Fruit fly (Drosophila melanogaster) whole organism, prepupa: ENCODE data around the gene Tudor-SN.

ENCODE experiments used
- Blimp-1 ChIP-seq: fragments of 200-800 bp; sonication (Bioruptor generic); optimal IDR thresholded peaks from 3 replicates; lab custom pipeline; 2017; ENCODE audit warnings: missing biosample characterization, missing genetic modification characterization, mild to moderate bottlenecking, moderate library complexity, missing genetic modification reagents
- CG10631 ChIP-seq: fragments of 200-800 bp; sonication (Bioruptor generic); optimal IDR thresholded peaks from 2 replicates; lab custom pipeline; 2016; ENCODE audit warnings: missing biosample characterization, missing genetic modification characterization
- CG10669 ChIP-seq: fragments of 200-800 bp; sonication (Bioruptor generic); optimal IDR thresholded peaks from 3 replicates; lab custom pipeline; 2018; ENCODE audit warnings: missing biosample characterization, mild to moderate bottlenecking, missing genetic modification characterization, moderate library complexity
- CG11294 ChIP-seq: fragments of 200-800 bp; sonication (Bioruptor generic); IDR thresholded peaks from 2 replicates; pipeline ENCODE4 v1.3.6; 2022; ENCODE audit warnings: missing biosample characterization, missing genetic modification characterization
- CG11762 ChIP-seq: fragments of 200-800 bp; sonication (Bioruptor generic); optimal IDR thresholded peaks from 3 replicates; lab custom pipeline; 2016; ENCODE audit warnings: missing biosample characterization, missing genetic modification characterization; ENCODE audit not compliant: insufficient read depth
- CG11902 ChIP-seq: fragments of 200-800 bp; sonication (Bioruptor generic); optimal IDR thresholded peaks from 3 replicates; lab custom pipeline; 2016; ENCODE audit warnings: missing biosample characterization, missing genetic modification characterization
- CG1621 ChIP-seq: fragments of 200-800 bp; sonication (Bioruptor generic); optimal IDR thresholded peaks from 3 replicates; lab custom pipeline; 2018; ENCODE audit warnings: missing biosample characterization, mild to moderate bottlenecking, missing genetic modification characterization
- CG31627 ChIP-seq: fragments of 200-800 bp; sonication (Bioruptor generic); optimal IDR thresholded peaks from 3 replicates; lab custom pipeline; 2016; ENCODE audit warnings: missing biosample characterization, missing genetic modification characterization
- CG32006 ChIP-seq: fragments of 200-800 bp; sonication (Bioruptor generic); optimal IDR thresholded peaks from 3 replicates; lab custom pipeline; 2017; ENCODE audit warnings: missing biosample characterization, mild to moderate bottlenecking, missing genetic modification characterization
- CG34406 ChIP-seq: fragments of 200-800 bp; sonication (Bioruptor generic); optimal IDR thresholded peaks from 3 replicates; lab custom pipeline; 2016; ENCODE audit warnings: missing biosample characterization, missing genetic modification characterization
- CG3919 ChIP-seq: fragments of 200-800 bp; sonication (Bioruptor generic); optimal IDR thresholded peaks from 3 replicates; lab custom pipeline; 2016; ENCODE audit warnings: missing biosample characterization, missing genetic modification characterization
- CG4318 ChIP-seq: fragments of 200-800 bp; sonication (Bioruptor generic); optimal IDR thresholded peaks from 3 replicates; lab custom pipeline; 2017; ENCODE audit warnings: missing biosample characterization, mild to moderate bottlenecking, missing genetic modification characterization
- CG6163 ChIP-seq: fragments of 200-800 bp; sonication (Bioruptor generic); IDR thresholded peaks from 3 replicates; pipeline ENCODE4 v1.3.6; 2022; ENCODE audit warnings: missing biosample characterization, missing genetic modification characterization
- CG6276 ChIP-seq: fragments of 200-800 bp; sonication (Bioruptor generic); optimal IDR thresholded peaks from 2 replicates; lab custom pipeline; 2017; ENCODE audit warnings: missing biosample characterization, mild to moderate bottlenecking, missing genetic modification characterization
- CG6792 ChIP-seq: fragments of 200-800 bp; sonication (Bioruptor generic); optimal IDR thresholded peaks from 3 replicates; lab custom pipeline; 2016; ENCODE audit warnings: missing biosample characterization, missing genetic modification characterization
- CG6854 ChIP-seq: fragments of 200-800 bp; sonication (Bioruptor generic); optimal IDR thresholded peaks from 2 replicates; lab custom pipeline; 2017; ENCODE audit warnings: missing biosample characterization, mild to moderate bottlenecking, missing genetic modification characterization
- CG7368 ChIP-seq: fragments of 200-800 bp; sonication (Bioruptor generic); optimal IDR thresholded peaks from 3 replicates; lab custom pipeline; 2016; ENCODE audit warnings: missing biosample characterization, missing genetic modification characterization
- CG8119 ChIP-seq: fragments of 200-800 bp; sonication (Bioruptor generic); IDR thresholded peaks from 3 replicates; pipeline ENCODE4 v1.3.6; 2022; ENCODE audit warnings: missing biosample characterization, missing genetic modification characterization
- CG8319 ChIP-seq: fragments of 200-800 bp; sonication (Bioruptor generic); optimal IDR thresholded peaks from 3 replicates; lab custom pipeline; 2016; ENCODE audit warnings: missing biosample characterization, missing genetic modification characterization
- CG9139 ChIP-seq: fragments of 200-800 bp; sonication (Bioruptor generic); optimal IDR thresholded peaks from 3 replicates; lab custom pipeline; 2017; ENCODE audit warnings: missing biosample characterization, mild to moderate bottlenecking, missing genetic modification characterization
- Eip75B ChIP-seq: fragments of 200-800 bp; sonication (Bioruptor generic); optimal IDR thresholded peaks from 3 replicates; lab custom pipeline; 2016; ENCODE audit warnings: missing biosample characterization, missing genetic modification characterization
- Ets21C ChIP-seq: fragments of 200-800 bp; sonication (Bioruptor generic); optimal IDR thresholded peaks from 3 replicates; lab custom pipeline; 2016; ENCODE audit warnings: missing biosample characterization, missing genetic modification characterization
- Gug ChIP-seq: fragments of 200-800 bp; sonication (Bioruptor generic); IDR thresholded peaks from 2 replicates; pipeline ENCODE4 v1.3.6; 2022; ENCODE audit warnings: missing biosample characterization, missing genetic modification characterization
- Hr38 ChIP-seq: sonication (Bioruptor generic); optimal IDR thresholded peaks from 2 replicates; lab custom pipeline; 2016; ENCODE audit warnings: missing biosample characterization, missing genetic modification characterization
- Hr39 ChIP-seq: fragments of 200-800 bp; sonication (Bioruptor generic); optimal IDR thresholded peaks from 2 replicates; lab custom pipeline; 2016; ENCODE audit warnings: missing biosample characterization, missing genetic modification characterization
- Hr4 ChIP-seq: fragments of 200-800 bp; sonication (Bioruptor generic); optimal IDR thresholded peaks from 3 replicates; lab custom pipeline; 2016; ENCODE audit warnings: missing biosample characterization, missing genetic modification characterization
- Lpt ChIP-seq: fragments of 200-800 bp; sonication (Bioruptor generic); optimal IDR thresholded peaks from 3 replicates; lab custom pipeline; 2016; ENCODE audit warnings: missing biosample characterization, missing genetic modification characterization
- Met ChIP-seq: fragments of 200-800 bp; sonication (Bioruptor generic); optimal IDR thresholded peaks from 3 replicates; lab custom pipeline; 2016; ENCODE audit warnings: missing biosample characterization, missing genetic modification characterization
- OdsH ChIP-seq: fragments of 200-800 bp; sonication (Bioruptor generic); optimal IDR thresholded peaks from 3 replicates; lab custom pipeline; 2016; ENCODE audit warnings: missing biosample characterization, missing genetic modification characterization
- Sox14 ChIP-seq: fragments of 200-800 bp; sonication (Bioruptor generic); optimal IDR thresholded peaks from 3 replicates; lab custom pipeline; 2016; ENCODE audit warnings: missing biosample characterization, missing genetic modification characterization
- Sox15 ChIP-seq: fragments of 200-800 bp; sonication (Bioruptor generic); optimal IDR thresholded peaks from 3 replicates; lab custom pipeline; 2016; ENCODE audit warnings: missing biosample characterization, missing genetic modification characterization
- achi ChIP-seq: fragments of 200-800 bp; sonication (Bioruptor generic); optimal IDR thresholded peaks from 3 replicates; lab custom pipeline; 2016; ENCODE audit warnings: missing biosample characterization, missing genetic modification characterization
- acj6 ChIP-seq: fragments of 200-800 bp; sonication (Bioruptor generic); optimal IDR thresholded peaks from 3 replicates; lab custom pipeline; 2016; ENCODE audit warnings: missing biosample characterization, missing genetic modification characterization
- dac ChIP-seq: fragments of 200-800 bp; sonication (Bioruptor generic); optimal IDR thresholded peaks from 2 replicates; lab custom pipeline; 2017; ENCODE audit warnings: missing biosample characterization, mild to moderate bottlenecking, missing genetic modification characterization
- dsx ChIP-seq: fragments of 200-800 bp; optimal IDR thresholded peaks from 3 replicates; lab custom pipeline; 2019; ENCODE audit warnings: missing biosample characterization, mild to moderate bottlenecking, missing genetic modification characterization, moderate library complexity; ENCODE audit not compliant: poor library complexity, severe bottlenecking
- esn ChIP-seq: fragments of 200-800 bp; sonication (Bioruptor generic); optimal IDR thresholded peaks from 2 replicates; lab custom pipeline; 2016; ENCODE audit warnings: missing biosample characterization, mild to moderate bottlenecking, missing genetic modification characterization, moderate library complexity
- fd85E ChIP-seq: fragments of 200-800 bp; sonication (Bioruptor generic); optimal IDR thresholded peaks from 3 replicates; lab custom pipeline; 2016; ENCODE audit warnings: missing biosample characterization, missing genetic modification characterization
- lz ChIP-seq: fragments of 200-800 bp; sonication (Bioruptor generic); optimal IDR thresholded peaks from 3 replicates; lab custom pipeline; 2016; ENCODE audit warnings: missing biosample characterization, missing genetic modification characterization
- net ChIP-seq: fragments of 200-800 bp; sonication (Bioruptor generic); optimal IDR thresholded peaks from 3 replicates; lab custom pipeline; 2016; ENCODE audit warnings: missing biosample characterization, missing genetic modification characterization
- pdm3 ChIP-seq: fragments of 200-800 bp; sonication (Bioruptor generic); optimal IDR thresholded peaks from 3 replicates; lab custom pipeline; 2016; ENCODE audit warnings: missing biosample characterization, missing genetic modification characterization
- salr ChIP-seq, 2 experiments: fragments of 200-800 bp; sonication (Bioruptor generic); optimal IDR thresholded peaks; 3 replicates each; lab custom pipeline; 2016 to 2018; ENCODE audit warnings: missing biosample characterization in 2 of 2, missing genetic modification characterization in 2 of 2, mild to moderate bottlenecking in 1 of 2
- spab ChIP-seq: fragments of 200-800 bp; sonication (Bioruptor generic); optimal IDR thresholded peaks from 2 replicates; lab custom pipeline; 2017; ENCODE audit warnings: missing biosample characterization, mild to moderate bottlenecking, missing genetic modification characterization, missing genetic modification reagents
- ss ChIP-seq, 2 experiments: fragments of 200-800 bp; sonication (Bioruptor generic); optimal IDR thresholded peaks; 2 replicates in 1 of 2; 3 replicates in 1 of 2; lab custom pipeline; 2017 to 2018; ENCODE audit warnings: mild to moderate bottlenecking in 2 of 2, missing biosample characterization in 2 of 2, missing genetic modification characterization in 2 of 2, moderate library complexity in 1 of 2
- svp ChIP-seq: fragments of 200-800 bp; sonication (Bioruptor generic); peaks from one replicate; lab custom pipeline; 2016; ENCODE audit warnings: missing biosample characterization, missing genetic modification characterization
- topi ChIP-seq: fragments of 200-800 bp; sonication (Bioruptor generic); optimal IDR thresholded peaks from 3 replicates; lab custom pipeline; 2016; ENCODE audit warnings: missing biosample characterization, missing genetic modification characterization
- vri ChIP-seq: fragments of 200-800 bp; sonication (Bioruptor generic); optimal IDR thresholded peaks from 3 replicates; lab custom pipeline; 2016; ENCODE audit warnings: missing biosample characterization, mild to moderate bottlenecking, missing genetic modification characterization

Tudor-SN gene

DNA sequence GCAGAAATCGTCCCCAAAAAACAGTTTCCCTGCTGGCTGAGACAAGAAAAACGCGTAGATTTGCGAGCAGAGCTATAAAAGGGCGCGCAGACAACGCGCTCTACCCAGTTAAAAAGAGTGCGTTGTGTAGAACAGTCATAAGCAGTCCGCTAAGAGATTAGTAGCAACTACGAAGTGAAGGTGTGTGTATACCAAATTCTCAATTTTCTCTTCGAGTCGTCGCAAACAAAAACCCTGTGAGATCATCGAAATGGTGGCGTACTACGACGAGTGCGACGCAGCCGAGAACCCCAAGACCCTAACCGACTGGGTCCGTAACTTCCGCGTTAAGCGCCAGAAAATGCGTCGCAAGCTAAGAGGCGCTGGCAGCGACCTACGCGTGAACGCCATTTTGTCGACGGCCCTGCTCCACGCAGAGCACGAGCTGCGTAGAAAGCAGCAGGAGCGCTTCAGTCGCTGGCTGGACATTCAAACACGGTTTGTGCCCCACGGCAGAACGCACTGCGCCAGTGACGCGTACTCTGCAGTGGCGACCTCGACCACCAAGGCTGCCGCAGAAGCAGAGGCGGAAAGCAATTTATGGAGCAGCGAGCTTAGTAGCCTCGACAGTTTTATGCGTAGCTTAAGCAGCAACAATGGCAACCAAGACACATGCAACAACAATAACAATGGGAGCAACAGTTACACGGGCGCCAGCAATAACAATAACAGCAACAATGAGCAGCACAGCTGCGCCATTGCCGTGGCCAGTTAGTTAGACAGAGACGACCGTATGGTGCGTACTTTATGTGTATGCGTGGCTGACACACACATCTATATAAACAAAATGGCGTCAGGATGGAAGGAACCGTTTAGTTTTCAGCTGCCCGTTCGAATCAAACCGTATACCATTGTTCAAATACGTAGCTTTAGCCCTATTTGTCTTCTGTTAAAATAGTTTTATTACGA lies 39.9 kb downstream of the Tudor-SN start (continued):
- TF ChIP-seq CG10631 (GFP tag; lab: Kevin White, UChicago): no peak
- TF ChIP-seq CG6163 (GFP tag; lab: Robert Waterston, UW): peak; percentile 39; the same call in 1 of the 3 replicates
- no peak for TF ChIP-seq fd85E
- no peak for TF ChIP-seq Hr39 (GFP tag; lab: Kevin White, UChicago)
- TF ChIP-seq OdsH (GFP tag; lab: Kevin White, UChicago): no peak
- no peak for TF ChIP-seq dac
- TF ChIP-seq CG6276 (GFP tag; lab: Kevin White, UChicago): no peak
- TF ChIP-seq Hr38 (GFP tag; lab: Kevin White, UChicago): no peak
- no peak for TF ChIP-seq CG34406 (GFP tag; lab: Kevin White, UChicago)
- TF ChIP-seq topi (GFP tag; lab: Kevin White, UChicago): peak; percentile 15
- no peak for TF ChIP-seq salr (GFP tag; optimal IDR thresholded peaks at IDR 0.05; lab: Kevin White, UChicago)
- TF ChIP-seq pdm3 (GFP tag; lab: Kevin White, UChicago): no peak
- TF ChIP-seq CG9139: peak; percentile 41
- no peak for TF ChIP-seq achi (GFP tag; lab: Kevin White, UChicago)
- TF ChIP-seq CG31627: no peak
- TF ChIP-seq dsx (GFP tag; lab: Kevin White, UChicago): peak; percentile 63
- no peak for TF ChIP-seq Hr4 (GFP tag; lab: Kevin White, UChicago)
- TF ChIP-seq Met (GFP tag; lab: Kevin White, UChicago): peak; percentile 1
- TF ChIP-seq CG3919: no peak
- no peak for TF ChIP-seq CG6854 (GFP tag; lab: Kevin White, UChicago)
- peak; percentile 26 for TF ChIP-seq CG7368 (GFP tag; lab: Kevin White, UChicago)
- TF ChIP-seq CG1621: peak; percentile 62
- TF ChIP-seq CG11762: no peak
- no peak for TF ChIP-seq Blimp-1 (GFP tag; lab: Kevin White, UChicago)
- no peak for TF ChIP-seq CG8319 (GFP tag; lab: Kevin White, UChicago)
- TF ChIP-seq acj6 (GFP tag; lab: Kevin White, UChicago): no peak
- no peak for TF ChIP-seq CG32006
- TF ChIP-seq Ets21C (GFP tag; lab: Kevin White, UChicago): no peak
- TF ChIP-seq net (GFP tag; lab: Kevin White, UChicago): no peak
- no peak for TF ChIP-seq CG11294 (GFP tag; lab: Robert Waterston, UW)
- no peak for TF ChIP-seq Gug
- TF ChIP-seq Lpt (GFP tag; lab: Kevin White, UChicago): no peak
- TF ChIP-seq Sox15: no peak
- no peak for TF ChIP-seq lz (GFP tag; lab: Kevin White, UChicago)
- 0 out of 3 replicates have a peak, but pooled peaks have one; percentile 23 for TF ChIP-seq CG8119
- no peak for TF ChIP-seq Eip75B (GFP tag; lab: Kevin White, UChicago)
- peak; percentile 41 for TF ChIP-seq vri (GFP tag; lab: Kevin White, UChicago)
- no peak for TF ChIP-seq CG10669 (GFP tag; lab: Kevin White, UChicago)

DNA sequence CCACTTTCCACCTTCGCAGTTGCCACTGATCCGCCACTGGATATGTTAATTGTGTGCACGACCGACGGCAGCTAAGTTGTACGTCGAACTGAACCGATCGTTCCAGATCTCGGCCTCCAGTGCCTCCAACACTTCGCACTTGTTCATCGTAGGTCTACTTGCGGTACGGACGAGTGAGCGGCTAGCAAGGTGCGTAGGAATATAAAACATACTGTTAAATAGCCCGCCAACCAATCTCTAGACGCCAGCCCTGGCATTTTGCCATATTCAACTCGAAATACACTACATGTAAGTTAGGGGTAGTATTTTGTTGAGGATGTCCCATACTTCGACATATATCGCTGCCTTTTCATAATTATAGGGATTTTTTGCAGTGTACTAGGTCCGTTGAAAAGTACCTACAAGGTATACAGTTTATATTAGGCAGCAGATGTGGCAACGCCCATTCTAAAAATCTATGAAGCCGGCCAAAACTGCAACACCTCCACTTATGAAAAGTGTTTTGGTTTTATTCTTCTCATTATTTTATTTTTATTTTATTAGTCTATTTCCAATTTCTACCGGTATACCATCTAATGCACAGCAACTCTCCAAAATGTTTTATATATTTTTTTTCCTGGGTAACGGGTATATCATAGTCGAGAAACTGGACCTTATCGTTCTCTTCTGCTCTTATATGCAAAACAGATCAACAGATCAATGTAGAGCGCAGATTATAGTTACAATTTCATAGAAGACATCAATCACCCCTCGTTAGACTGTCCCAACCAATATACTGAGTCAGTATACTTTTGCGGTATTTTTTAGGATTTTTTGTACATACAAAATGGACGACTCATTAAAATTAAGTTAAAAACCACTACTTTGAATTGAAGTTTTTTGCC lies 40.9 kb downstream of the Tudor-SN start, which contains the start of the genes pyx and CG33229:
Gene pyx, minus strand, starts transcription at position 51 of the 884 bp plus-strand sequence.
Gene CG33229, plus strand, starts transcription at position 834 of the 884 bp plus-strand sequence.
- peak; percentile 88 for TF ChIP-seq lz (GFP tag; lab: Kevin White, UChicago)
- TF ChIP-seq CG1621: peak; percentile 42
- peak; percentile 57 for TF ChIP-seq CG8319 (GFP tag; lab: Kevin White, UChicago)
- peak; percentile 12 to 44 for TF ChIP-seq ss (GFP tag; optimal IDR thresholded peaks at IDR 0.05; lab: Kevin White, UChicago)
- peak; percentile 88 for TF ChIP-seq esn (GFP tag; lab: Kevin White, UChicago)
- peak; percentile 85 for TF ChIP-seq topi (GFP tag; lab: Kevin White, UChicago)
- TF ChIP-seq CG4318: no peak
- TF ChIP-seq Hr39 (GFP tag; lab: Kevin White, UChicago): peak; percentile 89
- peak; percentile 56 for TF ChIP-seq spab (GFP tag; lab: Kevin White, UChicago)
- TF ChIP-seq acj6 (GFP tag; lab: Kevin White, UChicago): peak; percentile 88
- TF ChIP-seq CG8119: peak; percentile 74
- peak; percentile 80 for TF ChIP-seq dac
- peak; percentile 79 for TF ChIP-seq Eip75B (GFP tag; lab: Kevin White, UChicago)
- peak; percentile 74 for TF ChIP-seq CG6792 (GFP tag; lab: Kevin White, UChicago)
- peak; percentile 78 for TF ChIP-seq CG3919
- TF ChIP-seq CG6276 (GFP tag; lab: Kevin White, UChicago): peak; percentile 74
- peak; percentile 79 for TF ChIP-seq Sox14
- peak; percentile 40 for TF ChIP-seq CG11762
- TF ChIP-seq svp (GFP tag; lab: Kevin White, UChicago): peak; percentile 93
- TF ChIP-seq CG11902 (GFP tag; lab: Kevin White, UChicago): peak; percentile 81
- peak; percentile 82 for TF ChIP-seq Met (GFP tag; lab: Kevin White, UChicago)
